Worm (Caenorhabditis elegans): ENCODE measurements around the gene R07E4.1.

R07E4.1 gene

ce11 chrX:5977754-5978153 is 18.8 kb downstream of the R07E4.1 start, which contains the start of gene kin-2:
Gene kin-2 (minus strand): TSS chrX:5977854.
- TF ChIP-seq mbf-1 (tag; optimal IDR thresholded peaks at IDR 0.05) (no peak), egl-27 (tag; optimal IDR thresholded peaks at IDR 0.05) (no peak), unc-39 (tag; optimal IDR thresholded peaks at IDR 0.05) (no peak), unc-62 (GFP tag; optimal IDR thresholded peaks at IDR 0.05) (no peak), nhr-129 (tag; optimal IDR thresholded peaks at IDR 0.05) (no peak), ztf-1 (GFP tag; conservative IDR thresholded peaks at IDR 0.05) (no peak), Y55F3AM.14 (GFP tag; optimal IDR thresholded peaks at IDR 0.05) (no peak), zag-1 (tag; optimal IDR thresholded peaks at IDR 0.05) (no peak), C34F6.9 (tag; optimal IDR thresholded peaks at IDR 0.05) (no peak), nhr-25 (tag; optimal IDR thresholded peaks at IDR 0.05) (no peak), unc-55 (GFP tag; optimal IDR thresholded peaks at IDR 0.05) (no peak), ZK546.5 (tag; optimal IDR thresholded peaks at IDR 0.05) (no peak)

- no peak for TF ChIP-seq ama-1 (optimal IDR thresholded peaks at IDR 0.05)
- no peak for TF ChIP-seq nhr-12 (tag; optimal IDR thresholded peaks at IDR 0.05)
- no peak for TF ChIP-seq nhr-21 (tag; optimal IDR thresholded peaks at IDR 0.05)
- TF ChIP-seq lin-39 (tag; optimal IDR thresholded peaks at IDR 0.05) = no peak
- peak; percentile 49 for TF ChIP-seq unc-55 (GFP tag; optimal IDR thresholded peaks at IDR 0.05)
- no peak for TF ChIP-seq nhr-23 (tag; optimal IDR thresholded peaks at IDR 0.05)
- no peak for TF ChIP-seq nhr-237 (tag; optimal IDR thresholded peaks at IDR 0.05)
- no peak for TF ChIP-seq mbf-1 (tag; optimal IDR thresholded peaks at IDR 0.05)
- no peak for TF ChIP-seq elt-1 (tag; optimal IDR thresholded peaks at IDR 0.05)
- no peak for TF ChIP-seq lin-13 (GFP tag; optimal IDR thresholded peaks at IDR 0.05)
- TF ChIP-seq crh-2 (tag; optimal IDR thresholded peaks at IDR 0.05) = peak; percentile 22
- no peak for TF ChIP-seq ztf-4 (tag; optimal IDR thresholded peaks at IDR 0.05)
- no peak for TF ChIP-seq Y55F3AM.14 (GFP tag; optimal IDR thresholded peaks at IDR 0.05)
- no peak for TF ChIP-seq snpc-4 (tag; optimal IDR thresholded peaks at IDR 0.05)
- TF ChIP-seq nhr-6 (tag; optimal IDR thresholded peaks at IDR 0.05) = no peak
- no peak for TF ChIP-seq ztf-11 (tag; optimal IDR thresholded peaks at IDR 0.05)
- TF ChIP-seq F13H6.1 (tag; optimal IDR thresholded peaks at IDR 0.05) = no peak
- TF ChIP-seq C34F6.9 (tag; optimal IDR thresholded peaks at IDR 0.05) = peak; percentile 40
- TF ChIP-seq ceh-16 (tag; optimal IDR thresholded peaks at IDR 0.05) = no peak
- peak in 1 of 2 experiments; percentile 10 for TF ChIP-seq lsy-2 (tag; optimal IDR thresholded peaks at IDR 0.05)
These were observed 22.8 kb downstream of the R07E4.1 start for ce11 chrX:5981698-5982097.

ce11 chrX:5982799-5983198 is 23.9 kb downstream of the R07E4.1 start:
- TF ChIP-seq nhr-77 (tag; optimal IDR thresholded peaks at IDR 0.05) = no peak
- TF ChIP-seq elt-1 (tag; optimal IDR thresholded peaks at IDR 0.05) = no peak
- no peak for TF ChIP-seq ceh-16 (tag; optimal IDR thresholded peaks at IDR 0.05)
- TF ChIP-seq alr-1 (tag; optimal IDR thresholded peaks at IDR 0.05) = no peak
- no peak for TF ChIP-seq ZK546.5 (tag; optimal IDR thresholded peaks at IDR 0.05)
- peak; percentile 14 for TF ChIP-seq C34F6.9 (tag; optimal IDR thresholded peaks at IDR 0.05)
- peak; percentile 65 for TF ChIP-seq sma-9 (GFP tag; optimal IDR thresholded peaks at IDR 0.05)
- no peak for TF ChIP-seq sma-9 (tag; optimal IDR thresholded peaks at IDR 0.05)
- TF ChIP-seq nhr-6 (tag; optimal IDR thresholded peaks at IDR 0.05) = peak; percentile 36
- no peak for TF ChIP-seq nhr-10 (tag; optimal IDR thresholded peaks at IDR 0.05)
- TF ChIP-seq mbf-1 (tag; optimal IDR thresholded peaks at IDR 0.05) = no peak
- peak; percentile 35 for TF ChIP-seq zag-1 (tag; optimal IDR thresholded peaks at IDR 0.05)
- peak; percentile 15 for TF ChIP-seq nhr-129 (tag; optimal IDR thresholded peaks at IDR 0.05)
- TF ChIP-seq lin-11 (tag; optimal IDR thresholded peaks at IDR 0.05) = no peak
- no peak for TF ChIP-seq peb-1 (tag; optimal IDR thresholded peaks at IDR 0.05)
- no peak for TF ChIP-seq fos-1 (tag; optimal IDR thresholded peaks at IDR 0.05)
- TF ChIP-seq egl-27 (tag; optimal IDR thresholded peaks at IDR 0.05) = no peak
- no peak for TF ChIP-seq F13H6.1 (tag; optimal IDR thresholded peaks at IDR 0.05)
- TF ChIP-seq unc-55 (GFP tag; optimal IDR thresholded peaks at IDR 0.05) = peak; percentile 43
- no peak for TF ChIP-seq blmp-1 (tag; optimal IDR thresholded peaks at IDR 0.05; ENCODE audit: insufficient read depth)
- TF ChIP-seq crh-2 (tag; optimal IDR thresholded peaks at IDR 0.05) = peak; percentile 6
- no peak for TF ChIP-seq nhr-237 (tag; optimal IDR thresholded peaks at IDR 0.05)
- no peak for TF ChIP-seq ztf-4 (tag; optimal IDR thresholded peaks at IDR 0.05)
- no peak for TF ChIP-seq unc-39 (tag; optimal IDR thresholded peaks at IDR 0.05)
- no peak for TF ChIP-seq nhr-21 (tag; optimal IDR thresholded peaks at IDR 0.05)
- TF ChIP-seq lsy-2 (tag; optimal IDR thresholded peaks at IDR 0.05) = peak in 1 of 2 experiments; percentile 47
- TF ChIP-seq Y55F3AM.14 (GFP tag; optimal IDR thresholded peaks at IDR 0.05) = peak; percentile 84

- TF ChIP-seq fos-1 (tag; optimal IDR thresholded peaks at IDR 0.05) (no peak), sma-9 (GFP tag; optimal IDR thresholded peaks at IDR 0.05) (peak; percentile 38), sma-9 (tag; optimal IDR thresholded peaks at IDR 0.05) (no peak)
These were observed 24.4 kb downstream of the R07E4.1 start for ce11 chrX:5983267-5983666.
